Worm (Caenorhabditis elegans) whole organism, late embryonic: ENCODE results near the gene B0496.11.

Source experiments
- F13H6.1 ChIP-seq: sonication (generic microtip); optimal IDR thresholded peaks from 2 replicates; lab custom pipeline; 2016; ENCODE audit warnings: missing genetic modification characterization, missing compliant biosample characterization
- ama-1 ChIP-seq: fragments of 150-350 bp; optimal IDR thresholded peaks from 2 replicates; lab custom pipeline; 2014
- ceh-31 ChIP-seq: sonication (generic microtip); optimal IDR thresholded peaks from 2 replicates; lab custom pipeline; 2016; ENCODE audit warnings: missing genetic modification characterization, missing compliant biosample characterization
- fkh-10 ChIP-seq: fragments of 150-350 bp; optimal IDR thresholded peaks from 2 replicates; lab custom pipeline; 2014; ENCODE audit warnings: missing biosample characterization, missing genetic modification reagents, missing genetic modification characterization
- hlh-8 ChIP-seq: sonication (generic microtip); optimal IDR thresholded peaks from 2 replicates; lab custom pipeline; 2016; ENCODE audit warnings: missing genotype, missing genetic modification characterization, missing compliant biosample characterization
- madf-2 ChIP-seq: sonication (generic microtip); optimal IDR thresholded peaks from 2 replicates; lab custom pipeline; 2017; ENCODE audit warnings: missing genetic modification characterization, missing compliant biosample characterization
- nhr-11 ChIP-seq: fragments of 150-350 bp; optimal IDR thresholded peaks from 2 replicates; lab custom pipeline; 2014; ENCODE audit warnings: missing biosample characterization, missing genetic modification characterization
- odd-2 ChIP-seq: sonication (generic microtip); optimal IDR thresholded peaks from 2 replicates; lab custom pipeline; 2017; ENCODE audit warnings: antibody characterized with exemption, mild to moderate bottlenecking, missing genetic modification characterization, missing compliant biosample characterization
- pat-9 ChIP-seq: fragments of 200-800 bp; sonication (Bioruptor generic); optimal IDR thresholded peaks from 2 replicates; lab custom pipeline; 2018; ENCODE audit warnings: mild to moderate bottlenecking, missing genetic modification characterization, moderate library complexity, missing compliant biosample characterization
- pha-4 ChIP-seq: fragments of 150-350 bp; optimal IDR thresholded peaks from 2 replicates; lab custom pipeline; 2018; ENCODE audit warnings: missing biosample characterization, missing genetic modification reagents, missing genetic modification characterization
- pqm-1 ChIP-seq: sonication (generic microtip); optimal IDR thresholded peaks from 2 replicates; lab custom pipeline; 2016; ENCODE audit warnings: missing genetic modification characterization, missing compliant biosample characterization
- sox-4 ChIP-seq: sonication (generic microtip); optimal IDR thresholded peaks from 2 replicates; lab custom pipeline; 2017; ENCODE audit warnings: mild to moderate bottlenecking, missing genetic modification characterization, inconsistent platforms, missing compliant biosample characterization
- unc-86 ChIP-seq: sonication (generic microtip); optimal IDR thresholded peaks from 2 replicates; lab custom pipeline; 2016; ENCODE audit warnings: missing genetic modification characterization, missing compliant biosample characterization
- zip-5 ChIP-seq: sonication (generic microtip); optimal IDR thresholded peaks from 2 replicates; lab custom pipeline; 2016; ENCODE audit warnings: missing genetic modification characterization, missing compliant biosample characterization

ce11 chrIV:7473159-7473649 is 39.4 kb upstream of the B0496.11 start, which contains the start of the genes plk-3 and F55G1.6:
- TF ChIP-seq ama-1 (no peak), ceh-31 (tag; lab: Kevin White, UChicago) (no peak), pqm-1 (tag; lab: Kevin White, UChicago) (no peak), madf-2 (no peak), F13H6.1 (tag; lab: Kevin White, UChicago) (no peak), pat-9 (tag; lab: Kevin White, UChicago) (no peak), unc-86 (tag; lab: Kevin White, UChicago) (no peak), fkh-10 (GFP tag; lab: Kevin White, UChicago) (no peak), zip-5 (tag; lab: Kevin White, UChicago) (no peak), pha-4 (tag; lab: Kevin White, UChicago) (no peak), hlh-8 (tag; lab: Kevin White, UChicago) (no peak), sox-4 (tag; lab: Kevin White, UChicago) (no peak), nhr-11 (no peak), odd-2 (tag; lab: Kevin White, UChicago) (no peak)
